Worm (Caenorhabditis elegans): Measurements from ENCODE around the gene cdf-2.

- TF ChIP-seq jun-1 (tag; optimal IDR thresholded peaks at IDR 0.05) (no peak), nhr-12 (tag; optimal IDR thresholded peaks at IDR 0.05) (no peak), pqm-1 (tag; optimal IDR thresholded peaks at IDR 0.05) (no peak), unc-98 (GFP tag; IDR thresholded peaks at IDR 0.05) (no peak)
These were observed 36.6 kb upstream of the cdf-2 start, which contains the start of gene sdz-19 for ce11 chrX:12503288-12503803.

Measured in whole organism, L1 larva.